Worm (Caenorhabditis elegans) whole organism, L4 larva: ENCODE results near the gene dct-6.

ENCODE experiments used
- R02D3.7 ChIP-seq: fragments of 150-350 bp; sonication (generic microtip); optimal IDR thresholded peaks from 3 replicates; lab custom pipeline; 2014; ENCODE audit warnings: missing biosample characterization, missing genetic modification characterization
- daf-12 ChIP-seq: fragments of 150-350 bp; optimal IDR thresholded peaks from 2 replicates; lab custom pipeline; 2014; ENCODE audit warnings: missing biosample characterization, missing genetic modification reagents, missing genetic modification characterization
- fkh-10 ChIP-seq: fragments of 150-350 bp; optimal IDR thresholded peaks from 2 replicates; lab custom pipeline; 2014; ENCODE audit warnings: missing biosample characterization, missing genetic modification reagents, missing genetic modification characterization
- hif-1 ChIP-seq, 2 experiments: sonication (generic microtip); optimal IDR thresholded peaks; 2 replicates each; lab custom pipeline; 2016 to 2017; ENCODE audit warnings: missing compliant biosample characterization in 2 of 2, missing genetic modification characterization in 2 of 2, missing genetic modification reagents in 2 of 2, missing genotype in 2 of 2, mild to moderate bottlenecking in 1 of 2
- nhr-28 ChIP-seq: fragments of 150-350 bp; optimal IDR thresholded peaks from 2 replicates; lab custom pipeline; 2014; ENCODE audit warnings: missing biosample characterization, missing genetic modification characterization
- unc-39 ChIP-seq: sonication (generic microtip); optimal IDR thresholded peaks from 2 replicates; lab custom pipeline; 2017; ENCODE audit warnings: missing biosample characterization, missing genetic modification characterization

DNA sequence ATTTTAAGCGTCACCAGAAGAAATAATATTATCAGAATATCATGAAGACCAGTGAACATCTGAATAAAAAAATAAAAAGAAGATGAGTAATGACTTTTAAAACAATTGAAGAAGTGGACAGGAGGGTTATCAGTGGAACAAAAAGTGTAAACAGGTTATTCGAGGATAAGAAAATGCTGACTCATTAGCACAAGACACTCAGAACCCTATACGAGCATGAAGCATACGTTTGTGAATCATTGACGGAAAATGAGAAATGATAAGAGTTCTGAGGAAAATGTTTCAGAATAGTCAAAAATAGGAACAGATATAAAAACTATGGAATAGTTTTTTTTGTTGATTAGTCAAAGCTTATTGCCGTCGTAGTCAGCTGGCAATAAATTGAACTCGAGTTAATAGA is 33.4 kb upstream of the dct-6 start, which contains the start of gene zmp-1:
- TF ChIP-seq fkh-10 = no peak
- TF ChIP-seq nhr-28 (tag; lab: Kevin White, UChicago) = no peak
- TF ChIP-seq R02D3.7 (tag; lab: Kevin White, UChicago) = no peak
- TF ChIP-seq daf-12 (tag; lab: Kevin White, UChicago) = no peak
- no peak for TF ChIP-seq unc-39 (tag; lab: Kevin White, UChicago)
- no peak for TF ChIP-seq hif-1 (tag; optimal IDR thresholded peaks at IDR 0.05; lab: Kevin White, UChicago)
